Worm (Caenorhabditis elegans) whole organism, L3 larva: Measurements from ENCODE around the gene Y39A1A.24.
A peak's percentile ranks its signal among the peaks of the same experiment; 100 is the strongest.

Experiments used
- R02D3.7 ChIP-seq: fragments of 150-350 bp; optimal IDR thresholded peaks from 2 replicates; lab custom pipeline; 2014; ENCODE audit warnings: missing biosample characterization, missing genetic modification characterization
- ZK546.5 ChIP-seq: sonication (generic microtip); optimal IDR thresholded peaks from 2 replicates; lab custom pipeline; 2017; ENCODE audit warnings: missing biosample characterization, missing genetic modification characterization
- aly-2 ChIP-seq: fragments of 150-350 bp; optimal IDR thresholded peaks from 2 replicates; lab custom pipeline; 2014; ENCODE audit warnings: missing biosample characterization, missing genetic modification characterization
- ama-1 ChIP-seq: fragments of 150-350 bp; optimal IDR thresholded peaks from 2 replicates; lab custom pipeline; 2018
- ceh-16 ChIP-seq: sonication (generic microtip); optimal IDR thresholded peaks from 2 replicates; lab custom pipeline; 2017; ENCODE audit warnings: missing biosample characterization, missing genetic modification characterization
- ceh-28 ChIP-seq: fragments of 150-350 bp; optimal IDR thresholded peaks from 2 replicates; lab custom pipeline; 2014; ENCODE audit warnings: missing biosample characterization, missing genetic modification reagents, missing genetic modification characterization
- ceh-82 ChIP-seq: fragments of 150-350 bp; optimal IDR thresholded peaks from 2 replicates; lab custom pipeline; 2014; ENCODE audit warnings: missing biosample characterization, missing genetic modification characterization
- ceh-9 ChIP-seq: sonication (generic microtip); optimal IDR thresholded peaks from 2 replicates; lab custom pipeline; 2018; ENCODE audit warnings: missing biosample characterization, missing genetic modification characterization
- daf-12 ChIP-seq: fragments of 150-350 bp; optimal IDR thresholded peaks from 2 replicates; lab custom pipeline; 2014; ENCODE audit warnings: missing biosample characterization, missing genetic modification reagents, missing genetic modification characterization
- egl-27 ChIP-seq: sonication (generic microtip); optimal IDR thresholded peaks from 4 replicates; lab custom pipeline; 2017; ENCODE audit warnings: missing biosample characterization, missing genetic modification reagents, missing genetic modification characterization
- egl-5 ChIP-seq: fragments of 150-350 bp; optimal IDR thresholded peaks from 2 replicates; lab custom pipeline; 2017; ENCODE audit warnings: missing biosample characterization, missing genetic modification reagents, missing genetic modification characterization, inconsistent platforms
- elt-1 ChIP-seq: fragments of 150-350 bp; optimal IDR thresholded peaks from 2 replicates; lab custom pipeline; 2014; ENCODE audit warnings: missing biosample characterization, missing genetic modification characterization
- elt-2 ChIP-seq: sonication (generic microtip); optimal IDR thresholded peaks from 2 replicates; lab custom pipeline; 2016; ENCODE audit warnings: missing genetic modification reagents, mild to moderate bottlenecking, missing genetic modification characterization, missing compliant biosample characterization
- elt-3 ChIP-seq, 3 experiments: fragments of 150-350 bp in 1 of 3; sonication (generic microtip) in 2 of 3; optimal IDR thresholded peaks; 2 replicates in 2 of 3; 4 replicates in 1 of 3; lab custom pipeline; 2014 to 2017; ENCODE audit warnings: missing biosample characterization in 3 of 3, missing genetic modification characterization in 3 of 3
- eor-1 ChIP-seq, 2 experiments: fragments of 150-350 bp; optimal IDR thresholded peaks; 2 replicates each; lab custom pipeline; 2014 to 2018; ENCODE audit warnings: missing biosample characterization in 2 of 2, missing genetic modification characterization in 2 of 2
- fkh-10 ChIP-seq: sonication (generic microtip); optimal IDR thresholded peaks from 2 replicates; lab custom pipeline; 2017; ENCODE audit warnings: missing biosample characterization, missing genetic modification reagents, missing genetic modification characterization
- fkh-2 ChIP-seq: fragments of 150-350 bp; optimal IDR thresholded peaks from 2 replicates; lab custom pipeline; 2014; ENCODE audit warnings: missing biosample characterization, missing genetic modification reagents, missing genetic modification characterization
- fos-1 ChIP-seq: fragments of 150-350 bp; optimal IDR thresholded peaks from 2 replicates; lab custom pipeline; 2014; ENCODE audit warnings: missing biosample characterization, missing genetic modification characterization
- hmg-11 ChIP-seq: sonication (generic microtip); optimal IDR thresholded peaks from 2 replicates; lab custom pipeline; 2016; ENCODE audit warnings: missing genetic modification characterization, missing compliant biosample characterization
- jun-1 ChIP-seq: fragments of 150-350 bp; optimal IDR thresholded peaks from 2 replicates; lab custom pipeline; 2014; ENCODE audit warnings: missing biosample characterization, missing genetic modification reagents, missing genetic modification characterization
- lin-15B ChIP-seq: fragments of 150-350 bp; optimal IDR thresholded peaks from 2 replicates; lab custom pipeline; 2014; ENCODE audit warnings: missing biosample characterization, missing genetic modification characterization
- lin-39 ChIP-seq: fragments of 150-350 bp; optimal IDR thresholded peaks from 2 replicates; lab custom pipeline; 2018; ENCODE audit warnings: missing biosample characterization, missing genetic modification reagents, missing genetic modification characterization
- lsy-12 ChIP-seq: sonication (generic microtip); optimal IDR thresholded peaks from 2 replicates; lab custom pipeline; 2016; ENCODE audit warnings: mild to moderate bottlenecking, missing genetic modification characterization, missing compliant biosample characterization
- mdl-1 ChIP-seq: fragments of 150-350 bp; optimal IDR thresholded peaks from 2 replicates; lab custom pipeline; 2014; ENCODE audit warnings: missing biosample characterization, missing genetic modification characterization
- mml-1 ChIP-seq: fragments of 150-350 bp; sonication (generic microtip); optimal IDR thresholded peaks from 3 replicates; lab custom pipeline; 2014; ENCODE audit warnings: missing biosample characterization, missing genetic modification characterization
- nfya-1 ChIP-seq: sonication (generic microtip); optimal IDR thresholded peaks from 2 replicates; lab custom pipeline; 2017; ENCODE audit warnings: missing genetic modification characterization, mild to moderate bottlenecking, missing compliant biosample characterization, antibody characterized with exemption, moderate library complexity; ENCODE audit not compliant: insufficient read depth
- nhr-11 ChIP-seq: fragments of 150-350 bp; optimal IDR thresholded peaks from 2 replicates; lab custom pipeline; 2014; ENCODE audit warnings: missing biosample characterization, missing genetic modification characterization
- nhr-12 ChIP-seq: fragments of 150-350 bp; optimal IDR thresholded peaks from 2 replicates; lab custom pipeline; 2014; ENCODE audit warnings: missing biosample characterization, missing genetic modification characterization
- nhr-23 ChIP-seq: fragments of 150-350 bp; optimal IDR thresholded peaks from 2 replicates; lab custom pipeline; 2014; ENCODE audit warnings: missing biosample characterization, missing genetic modification reagents, missing genetic modification characterization
- nhr-237 ChIP-seq: fragments of 150-350 bp; optimal IDR thresholded peaks from 2 replicates; lab custom pipeline; 2014; ENCODE audit warnings: missing biosample characterization, missing genetic modification characterization
- nhr-25 ChIP-seq: sonication (generic microtip); optimal IDR thresholded peaks from 2 replicates; lab custom pipeline; 2017; ENCODE audit warnings: missing biosample characterization, missing genetic modification characterization
- nhr-28 ChIP-seq: fragments of 150-350 bp; optimal IDR thresholded peaks from 2 replicates; lab custom pipeline; 2014; ENCODE audit warnings: missing biosample characterization, missing genetic modification characterization
- nhr-43 ChIP-seq: sonication (generic microtip); optimal IDR thresholded peaks from 2 replicates; lab custom pipeline; 2016; ENCODE audit warnings: mild to moderate bottlenecking, missing genetic modification characterization, missing compliant biosample characterization; ENCODE audit not compliant: poor library complexity, severe bottlenecking
- nhr-67 ChIP-seq: fragments of 150-350 bp; optimal IDR thresholded peaks from 2 replicates; lab custom pipeline; 2014; ENCODE audit warnings: missing biosample characterization, missing genetic modification characterization
- nhr-76 ChIP-seq: fragments of 150-350 bp; sonication (generic microtip); optimal IDR thresholded peaks from 5 replicates; lab custom pipeline; 2014; ENCODE audit warnings: missing biosample characterization, missing genetic modification characterization
- nhr-77 ChIP-seq: fragments of 150-350 bp; optimal IDR thresholded peaks from 2 replicates; lab custom pipeline; 2014; ENCODE audit warnings: missing biosample characterization, missing genetic modification characterization
- pha-4 ChIP-seq: fragments of 150-350 bp; optimal IDR thresholded peaks from 2 replicates; lab custom pipeline; 2014; ENCODE audit warnings: missing biosample characterization, missing genetic modification reagents, missing genetic modification characterization
- pqm-1 ChIP-seq: fragments of 150-350 bp; optimal IDR thresholded peaks from 2 replicates; lab custom pipeline; 2017; ENCODE audit warnings: missing biosample characterization, missing genetic modification characterization, inconsistent platforms
- sea-2 ChIP-seq: fragments of 150-350 bp; sonication (generic microtip); optimal IDR thresholded peaks from 4 replicates; lab custom pipeline; 2014; ENCODE audit warnings: missing biosample characterization, missing genetic modification reagents, missing genetic modification characterization
- skn-1 ChIP-seq: fragments of 150-350 bp; optimal IDR thresholded peaks from 2 replicates; lab custom pipeline; 2014; ENCODE audit warnings: missing biosample characterization, missing genetic modification characterization
- snpc-4 ChIP-seq: fragments of 150-350 bp; optimal IDR thresholded peaks from 2 replicates; lab custom pipeline; 2014; ENCODE audit warnings: missing biosample characterization, missing genetic modification characterization
- tbx-2 ChIP-seq: sonication (generic microtip); optimal IDR thresholded peaks from 2 replicates; lab custom pipeline; 2016; ENCODE audit warnings: mild to moderate bottlenecking, missing genetic modification characterization, missing compliant biosample characterization
- unc-39 ChIP-seq: sonication (generic microtip); optimal IDR thresholded peaks from 4 replicates; lab custom pipeline; 2017; ENCODE audit warnings: missing biosample characterization, missing genetic modification characterization
- unc-62 ChIP-seq: fragments of 150-350 bp; sonication (generic microtip); optimal IDR thresholded peaks from 4 replicates; lab custom pipeline; 2014; ENCODE audit warnings: missing biosample characterization, missing genetic modification reagents, missing genetic modification characterization
- zag-1 ChIP-seq: fragments of 150-350 bp; optimal IDR thresholded peaks from 2 replicates; lab custom pipeline; 2014; ENCODE audit warnings: missing biosample characterization, missing genetic modification characterization
- ztf-11 ChIP-seq: fragments of 150-350 bp; optimal IDR thresholded peaks from 2 replicates; lab custom pipeline; 2014; ENCODE audit warnings: missing biosample characterization, missing genetic modification characterization
- ztf-4 ChIP-seq: fragments of 150-350 bp; optimal IDR thresholded peaks from 2 replicates; lab custom pipeline; 2014; ENCODE audit warnings: missing biosample characterization, missing genetic modification characterization

Y39A1A.24 gene

DNA sequence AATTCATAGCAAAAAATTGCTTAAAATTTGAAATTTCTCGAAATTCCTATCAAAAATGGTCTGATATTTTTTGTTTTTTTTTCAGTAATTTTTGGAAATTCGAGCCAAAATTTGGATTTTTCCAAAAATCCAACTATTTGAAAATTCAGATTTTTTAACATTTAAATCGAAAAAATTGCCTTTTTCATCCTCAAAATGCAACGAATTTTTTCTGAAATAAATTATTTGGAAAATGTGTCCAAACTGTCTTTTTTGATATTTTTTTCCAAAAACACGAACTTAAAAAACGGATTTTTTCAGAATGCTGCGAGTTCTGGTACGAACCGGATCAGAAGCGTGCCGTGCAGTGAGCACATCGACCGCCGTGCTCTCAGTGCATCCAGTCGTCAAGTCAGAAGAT is 2.7 kb downstream of the Y39A1A.24 start, which contains the start of gene mrpl-22:
Gene mrpl-22, plus strand, starts transcription at position 301 of the 400 bp plus-strand sequence.
- TF ChIP-seq nhr-77 (tag; lab: Kevin White, UChicago) (no peak), ceh-9 (tag; lab: Kevin White, UChicago) (no peak), pqm-1 (tag; lab: Kevin White, UChicago) (no peak), zag-1 (no peak), ztf-11 (tag; lab: Kevin White, UChicago) (no peak), elt-2 (tag; lab: Kevin White, UChicago) (no peak), hmg-11 (tag; lab: Kevin White, UChicago) (no peak), fkh-2 (tag; lab: Kevin White, UChicago) (no peak), elt-3 (tag; optimal IDR thresholded peaks at IDR 0.05; lab: Kevin White, UChicago) (no peak), skn-1 (no peak), ceh-16 (tag; lab: Kevin White, UChicago) (no peak)
- TF ChIP-seq, all 47 proteins: peak for 0

DNA sequence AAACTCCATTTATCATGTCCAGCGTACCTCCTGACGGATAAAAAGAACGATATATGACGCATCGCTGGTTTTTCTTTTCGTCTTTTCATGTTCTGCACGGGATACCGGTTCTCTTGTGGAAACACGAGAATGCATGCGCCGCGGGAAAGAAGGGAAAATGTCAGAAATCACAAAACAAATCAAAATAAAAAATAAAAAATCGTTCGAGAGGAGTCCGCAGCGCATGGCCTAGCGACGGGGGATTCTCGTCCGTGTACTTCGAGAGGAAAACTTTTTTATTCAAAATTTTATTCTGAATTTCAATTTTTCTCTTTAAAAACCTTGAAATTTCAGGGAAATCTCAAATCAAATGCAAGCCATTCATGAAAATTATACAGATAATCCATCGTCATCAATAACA is 8.8 kb downstream of the Y39A1A.24 start, which contains the start of the genes lron-10 and hpr-9:
Gene lron-10, minus strand, starts transcription at position 162 of the 400 bp plus-strand sequence.
Gene hpr-9, plus strand, starts transcription at position 344 of the 400 bp plus-strand sequence.
- TF ChIP-seq pqm-1 (tag; lab: Kevin White, UChicago) (peak; percentile 2), nhr-28 (tag; lab: Kevin White, UChicago) (no peak), daf-12 (no peak), nhr-237 (tag; lab: Kevin White, UChicago) (no peak), elt-3 (tag; optimal IDR thresholded peaks at IDR 0.05; lab: Kevin White, UChicago) (no peak), lin-15B (peak; percentile 67), ztf-11 (tag; lab: Kevin White, UChicago) (no peak), mdl-1 (no peak), fos-1 (tag; lab: Kevin White, UChicago) (no peak), elt-1 (no peak), lin-39 (peak; percentile 39), unc-62 (GFP tag; lab: Kevin White, UChicago) (peak; percentile 25), ztf-4 (tag; lab: Kevin White, UChicago) (no peak), eor-1 (tag; optimal IDR thresholded peaks at IDR 0.05; lab: Kevin White, UChicago) (no peak), mml-1 (tag; lab: Kevin White, UChicago) (no peak), pha-4 (tag; lab: Kevin White, UChicago) (peak; percentile 65), elt-2 (tag; lab: Kevin White, UChicago) (peak; percentile 25), jun-1 (tag; lab: Kevin White, UChicago) (no peak), nhr-12 (tag; lab: Kevin White, UChicago) (no peak), ceh-16 (tag; lab: Kevin White, UChicago) (no peak), egl-27 (tag; lab: Kevin White, UChicago) (no peak), skn-1 (peak; percentile 4), ceh-9 (tag; lab: Kevin White, UChicago) (no peak), zag-1 (no peak), unc-39 (tag; lab: Kevin White, UChicago) (no peak), aly-2 (tag; lab: Kevin White, UChicago) (no peak), nhr-76 (tag; lab: Kevin White, UChicago) (peak; percentile 7), sea-2 (GFP tag; lab: Kevin White, UChicago) (no peak), tbx-2 (tag; lab: Kevin White, UChicago) (peak; percentile 49), nhr-23 (tag; lab: Kevin White, UChicago) (peak; percentile 95), nfya-1 (tag; lab: Kevin White, UChicago) (peak; percentile 78), nhr-25 (tag; lab: Kevin White, UChicago) (peak; percentile 24), nhr-43 (peak; percentile 94), nhr-77 (tag; lab: Kevin White, UChicago) (no peak), hmg-11 (tag; lab: Kevin White, UChicago) (peak; percentile 39), ama-1 (lab: Kevin White, UChicago) (peak; percentile 36), lsy-12 (tag; lab: Kevin White, UChicago) (peak; percentile 62), nhr-11 (tag; lab: Kevin White, UChicago) (no peak), snpc-4 (tag; lab: Kevin White, UChicago) (peak; percentile 19), ceh-82 (tag; lab: Kevin White, UChicago) (no peak), ZK546.5 (no peak), fkh-10 (GFP tag; lab: Kevin White, UChicago) (no peak), R02D3.7 (peak; percentile 12), nhr-67 (tag; lab: Kevin White, UChicago) (no peak), egl-5 (peak; percentile 51), fkh-2 (tag; lab: Kevin White, UChicago) (no peak), ceh-28 (tag; lab: Kevin White, UChicago) (peak; percentile 53)
